Fruit fly (Drosophila melanogaster) whole organism, wandering third instar larva: Measurements from ENCODE around the gene Lsp1gamma.

Source experiments
- Hnf4 ChIP-seq: fragments of 200-800 bp; sonication (Bioruptor generic); optimal IDR thresholded peaks from 2 replicates; lab custom pipeline; 2016; ENCODE audit warnings: missing biosample characterization, mild to moderate bottlenecking, missing genetic modification characterization
- brk ChIP-seq: fragments of 200-800 bp; sonication (Bioruptor generic); optimal IDR thresholded peaks from 2 replicates; lab custom pipeline; 2016; ENCODE audit warnings: missing biosample characterization, mild to moderate bottlenecking, missing genetic modification characterization

- TF ChIP-seq brk (no peak), Hnf4 (no peak)
Measured at dm6 chr3L:104076-104475, 37.8 kb downstream of the Lsp1gamma start.
